Fruit fly (Drosophila melanogaster) whole organism, embryonic: Measurements from ENCODE around the gene CG5273.
A peak's percentile ranks its signal among the peaks of the same experiment; 100 is the strongest.

Source experiments
- Abd-B ChIP-seq: fragments of 200-800 bp; sonication (Bioruptor generic); optimal IDR thresholded peaks from 2 replicates; lab custom pipeline; 2018; ENCODE audit warnings: missing biosample characterization, mild to moderate bottlenecking, missing genetic modification characterization, moderate library complexity
- Ada2b ChIP-seq: fragments of 200-800 bp; sonication (Bioruptor generic); IDR thresholded peaks from 2 replicates; pipeline ENCODE4 v1.3.6; 2022; ENCODE audit warnings: missing biosample characterization, missing genetic modification characterization
- Asciz ChIP-seq: fragments of 200-800 bp; sonication (Bioruptor generic); optimal IDR thresholded peaks from 2 replicates; lab custom pipeline; 2017; ENCODE audit warnings: missing biosample characterization, mild to moderate bottlenecking, missing genetic modification characterization, missing genetic modification reagents
- CG10147 ChIP-seq: fragments of 200-800 bp; sonication (Bioruptor generic); optimal IDR thresholded peaks from 2 replicates; lab custom pipeline; 2019; ENCODE audit warnings: missing biosample characterization, mild to moderate bottlenecking, missing genetic modification characterization, moderate library complexity
- CG10267 ChIP-seq: fragments of 200-800 bp; sonication (Bioruptor generic); optimal IDR thresholded peaks from 2 replicates; lab custom pipeline; 2018; ENCODE audit warnings: missing biosample characterization, mild to moderate bottlenecking, missing genetic modification characterization, moderate library complexity
- CG10274 ChIP-seq: fragments of 200-800 bp; sonication (Bioruptor generic); optimal IDR thresholded peaks from 3 replicates; lab custom pipeline; 2017; ENCODE audit warnings: missing biosample characterization, mild to moderate bottlenecking, missing genetic modification characterization
- CG10321 ChIP-seq: fragments of 200-800 bp; sonication (Bioruptor generic); IDR thresholded peaks from 2 replicates; pipeline ENCODE4 v1.3.6; 2022; ENCODE audit warnings: missing biosample characterization, missing genetic modification characterization
- CG10565 ChIP-seq: fragments of 200-800 bp; sonication (Bioruptor generic); optimal IDR thresholded peaks from 3 replicates; lab custom pipeline; 2016; ENCODE audit warnings: missing biosample characterization, mild to moderate bottlenecking, missing genetic modification characterization
- CG11504 ChIP-seq: fragments of 200-800 bp; sonication (Bioruptor generic); optimal IDR thresholded peaks from 3 replicates; lab custom pipeline; 2019; ENCODE audit warnings: missing biosample characterization, mild to moderate bottlenecking, missing genetic modification characterization, moderate library complexity
- CG11695 ChIP-seq: fragments of 200-800 bp; sonication (Bioruptor generic); IDR thresholded peaks from 3 replicates; pipeline ENCODE4 v1.3.6; 2022; ENCODE audit warnings: missing biosample characterization, missing genetic modification characterization
- CG1233 ChIP-seq: fragments of 200-800 bp; sonication (Bioruptor generic); optimal IDR thresholded peaks from 4 replicates; lab custom pipeline; 2018; ENCODE audit warnings: missing biosample characterization, mild to moderate bottlenecking, missing genetic modification characterization
- CG12391 ChIP-seq: fragments of 200-800 bp; sonication (Bioruptor generic); optimal IDR thresholded peaks from 3 replicates; lab custom pipeline; 2018; ENCODE audit warnings: missing biosample characterization, mild to moderate bottlenecking, missing genetic modification characterization, moderate library complexity
- CG15011 ChIP-seq: fragments of 200-800 bp; sonication (Bioruptor generic); optimal IDR thresholded peaks from 3 replicates; lab custom pipeline; 2018; ENCODE audit warnings: missing biosample characterization, mild to moderate bottlenecking, missing genetic modification characterization
- CG15479 ChIP-seq: fragments of 200-800 bp; sonication (Bioruptor generic); optimal IDR thresholded peaks from 3 replicates; lab custom pipeline; 2019; ENCODE audit warnings: missing biosample characterization, mild to moderate bottlenecking, missing genetic modification characterization, moderate library complexity
- CG15601 ChIP-seq: fragments of 200-800 bp; sonication (Bioruptor generic); optimal IDR thresholded peaks from 3 replicates; lab custom pipeline; 2019; ENCODE audit warnings: missing biosample characterization, mild to moderate bottlenecking, missing genetic modification characterization, moderate library complexity
- CG1603 ChIP-seq: fragments of 200-800 bp; sonication (Bioruptor generic); optimal IDR thresholded peaks from 2 replicates; lab custom pipeline; 2019; ENCODE audit warnings: missing biosample characterization, mild to moderate bottlenecking, missing genetic modification characterization, moderate library complexity
- CG16813 ChIP-seq: fragments of 200-800 bp; sonication (Bioruptor generic); IDR thresholded peaks from 3 replicates; pipeline ENCODE4 v1.3.6; 2022; ENCODE audit warnings: missing biosample characterization, missing genetic modification characterization; ENCODE audit not compliant: partially characterized antibody
- CG17829 ChIP-seq: fragments of 200-800 bp; optimal IDR thresholded peaks from 2 replicates; lab custom pipeline; 2019; ENCODE audit warnings: missing biosample characterization, mild to moderate bottlenecking, missing genetic modification characterization, moderate library complexity
- CG3281 ChIP-seq: fragments of 200-800 bp; sonication (Bioruptor generic); optimal IDR thresholded peaks from 3 replicates; lab custom pipeline; 2017; ENCODE audit warnings: missing biosample characterization, mild to moderate bottlenecking, missing genetic modification characterization
- CG33557 ChIP-seq: fragments of 200-800 bp; sonication (Bioruptor generic); optimal IDR thresholded peaks from 2 replicates; lab custom pipeline; 2019; ENCODE audit warnings: missing biosample characterization, mild to moderate bottlenecking, missing genetic modification characterization, moderate library complexity
- CG3726 ChIP-seq: fragments of 200-800 bp; sonication (Bioruptor generic); IDR thresholded peaks from 3 replicates; pipeline ENCODE4, ENCODE4 v1.3.6; 2022; ENCODE audit warnings: missing biosample characterization, missing genetic modification characterization
- CG6689 ChIP-seq: fragments of 200-800 bp; sonication (Bioruptor generic); IDR thresholded peaks from 2 replicates; pipeline ENCODE4 v1.3.6; 2022; ENCODE audit warnings: missing biosample characterization, missing genetic modification characterization
- CG6765 ChIP-seq: fragments of 200-800 bp; sonication (Bioruptor generic); optimal IDR thresholded peaks from 3 replicates; lab custom pipeline; 2017; ENCODE audit warnings: missing biosample characterization, mild to moderate bottlenecking, missing genetic modification characterization
- CG7928 ChIP-seq: fragments of 200-800 bp; sonication (Bioruptor generic); optimal IDR thresholded peaks from 2 replicates; lab custom pipeline; 2017; ENCODE audit warnings: missing biosample characterization, mild to moderate bottlenecking, missing genetic modification characterization
- CoRest ChIP-seq: fragments of 200-800 bp; sonication (Bioruptor generic); optimal IDR thresholded peaks from 3 replicates; lab custom pipeline; 2018; ENCODE audit warnings: missing biosample characterization, mild to moderate bottlenecking, missing genetic modification characterization, moderate library complexity
- D19A ChIP-seq: fragments of 200-800 bp; optimal IDR thresholded peaks from 3 replicates; lab custom pipeline; 2019; ENCODE audit warnings: missing biosample characterization, mild to moderate bottlenecking, missing genetic modification characterization, moderate library complexity
- D19B ChIP-seq: fragments of 200-800 bp; sonication (Bioruptor generic); optimal IDR thresholded peaks from 2 replicates; lab custom pipeline; 2017; ENCODE audit warnings: missing biosample characterization, mild to moderate bottlenecking, missing genetic modification characterization
- Dad ChIP-seq: fragments of 200-800 bp; sonication (Bioruptor generic); optimal IDR thresholded peaks from 3 replicates; lab custom pipeline; 2016; ENCODE audit warnings: missing biosample characterization, missing genetic modification characterization
- Ets65A ChIP-seq: fragments of 200-800 bp; sonication (Bioruptor generic); peaks from one replicate; lab custom pipeline; 2016; ENCODE audit warnings: missing biosample characterization, missing genetic modification characterization
- Ets97D ChIP-seq: fragments of 200-800 bp; sonication (Bioruptor generic); optimal IDR thresholded peaks from 3 replicates; lab custom pipeline; 2016; ENCODE audit warnings: missing biosample characterization, missing genetic modification characterization
- HLH3B ChIP-seq: fragments of 200-800 bp; sonication (Bioruptor generic); IDR thresholded peaks from 2 replicates; pipeline ENCODE4 v1.3.6; 2022; ENCODE audit warnings: missing biosample characterization, missing genetic modification characterization
- Nf-YB ChIP-seq: fragments of 200-800 bp; sonication (Bioruptor generic); optimal IDR thresholded peaks from 3 replicates; lab custom pipeline; 2019; ENCODE audit warnings: missing biosample characterization, mild to moderate bottlenecking, missing genetic modification characterization, moderate library complexity
- Sox102F ChIP-seq: fragments of 200-800 bp; sonication (Bioruptor generic); optimal IDR thresholded peaks from 2 replicates; lab custom pipeline; 2018; ENCODE audit warnings: missing biosample characterization, mild to moderate bottlenecking, missing genetic modification characterization, moderate library complexity
- Stat92E ChIP-seq, 3 experiments: fragments of >200 bp in 2 of 3; fragments of 200-800 bp in 1 of 3; sonication (Bioruptor generic) in 1 of 3; optimal IDR thresholded peaks; 2 replicates each; lab custom pipeline; 2017 to 2019; ENCODE audit warnings: missing biosample characterization in 3 of 3, missing genetic modification characterization in 3 of 3, mild to moderate bottlenecking in 1 of 3, moderate library complexity in 1 of 3
- aop ChIP-seq: fragments of 200-800 bp; sonication (Bioruptor generic); IDR thresholded peaks from 2 replicates; pipeline ENCODE4 v1.3.6; 2022; ENCODE audit warnings: missing biosample characterization, missing genetic modification characterization
- br ChIP-seq: fragments of >200 bp; optimal IDR thresholded peaks from 2 replicates; lab custom pipeline; 2017
- chn ChIP-seq: fragments of 200-800 bp; sonication (Bioruptor generic); optimal IDR thresholded peaks from 2 replicates; lab custom pipeline; 2016; ENCODE audit warnings: missing biosample characterization, missing genetic modification characterization
- ci ChIP-seq: fragments of 200-800 bp; sonication (Bioruptor generic); IDR thresholded peaks from 3 replicates; pipeline ENCODE4 v1.3.6; 2022; ENCODE audit warnings: missing biosample characterization, missing genetic modification characterization
- dmrt99B ChIP-seq: fragments of 200-800 bp; sonication (Bioruptor generic); optimal IDR thresholded peaks from 2 replicates; lab custom pipeline; 2018; ENCODE audit warnings: missing biosample characterization, mild to moderate bottlenecking, missing genetic modification characterization, moderate library complexity
- esg ChIP-seq: fragments of 200-800 bp; sonication (Bioruptor generic); conservative IDR thresholded peaks from 2 replicates; pipeline ENCODE4 v1.3.6; 2022; ENCODE audit warnings: missing biosample characterization, missing genetic modification characterization
- gt ChIP-seq: fragments of 200-800 bp; sonication (Bioruptor generic); IDR thresholded peaks from 2 replicates; pipeline ENCODE4 v1.3.6; 2022; ENCODE audit warnings: missing biosample characterization, missing genetic modification characterization
- insv ChIP-seq, 2 experiments: fragments of 200-800 bp; sonication (Bioruptor generic); optimal IDR thresholded peaks; 3 replicates each; lab custom pipeline; 2016 to 2018; ENCODE audit warnings: missing biosample characterization in 2 of 2, missing genetic modification characterization in 2 of 2
- lola ChIP-seq, 3 experiments: fragments of >200 bp in 2 of 3; fragments of 200-800 bp in 1 of 3; sonication (Bioruptor generic) in 1 of 3; optimal IDR thresholded peaks; 2 replicates each; lab custom pipeline; 2017 to 2019; ENCODE audit warnings: missing biosample characterization in 3 of 3, missing genetic modification characterization in 3 of 3, mild to moderate bottlenecking in 1 of 3, moderate library complexity in 1 of 3
- nerfin-1 ChIP-seq: fragments of 200-800 bp; sonication (Bioruptor generic); optimal IDR thresholded peaks from 3 replicates; lab custom pipeline; 2019; ENCODE audit warnings: missing biosample characterization, mild to moderate bottlenecking, missing genetic modification characterization, moderate library complexity
- nom ChIP-seq: fragments of 200-800 bp; sonication (Bioruptor generic); optimal IDR thresholded peaks from 2 replicates; lab custom pipeline; 2017; ENCODE audit warnings: missing biosample characterization, missing genetic modification characterization, mild to moderate bottlenecking, moderate library complexity, missing genetic modification reagents
- trh ChIP-seq: fragments of 200-800 bp; sonication (Bioruptor generic); optimal IDR thresholded peaks from 2 replicates; lab custom pipeline; 2016; ENCODE audit warnings: missing biosample characterization, missing genetic modification characterization
- ttk ChIP-seq: fragments of 200-800 bp; sonication (Bioruptor generic); IDR thresholded peaks from 2 replicates; pipeline ENCODE4 v2.1.2; 2022; ENCODE audit warnings: missing biosample characterization, missing genetic modification characterization
- twi ChIP-seq: fragments of 200-800 bp; optimal IDR thresholded peaks from 2 replicates; lab custom pipeline; 2019; ENCODE audit warnings: missing biosample characterization, mild to moderate bottlenecking, missing genetic modification characterization, moderate library complexity
- vnd ChIP-seq: fragments of 200-800 bp; sonication (Bioruptor generic); IDR thresholded peaks from 3 replicates; pipeline ENCODE4 v1.3.6; 2022; ENCODE audit warnings: missing biosample characterization, missing genetic modification characterization; ENCODE audit not compliant: partially characterized antibody
- wdn ChIP-seq: fragments of 200-800 bp; sonication (Bioruptor generic); IDR thresholded peaks from 2 replicates; pipeline ENCODE4 v1.3.6; 2022; ENCODE audit warnings: missing biosample characterization, missing genetic modification characterization
- wor ChIP-seq: fragments of 200-800 bp; sonication (Bioruptor generic); IDR thresholded peaks from 2 replicates; pipeline ENCODE4 v1.3.6; 2022; ENCODE audit warnings: missing biosample characterization, missing genetic modification characterization

The CG5273 gene

DNA sequence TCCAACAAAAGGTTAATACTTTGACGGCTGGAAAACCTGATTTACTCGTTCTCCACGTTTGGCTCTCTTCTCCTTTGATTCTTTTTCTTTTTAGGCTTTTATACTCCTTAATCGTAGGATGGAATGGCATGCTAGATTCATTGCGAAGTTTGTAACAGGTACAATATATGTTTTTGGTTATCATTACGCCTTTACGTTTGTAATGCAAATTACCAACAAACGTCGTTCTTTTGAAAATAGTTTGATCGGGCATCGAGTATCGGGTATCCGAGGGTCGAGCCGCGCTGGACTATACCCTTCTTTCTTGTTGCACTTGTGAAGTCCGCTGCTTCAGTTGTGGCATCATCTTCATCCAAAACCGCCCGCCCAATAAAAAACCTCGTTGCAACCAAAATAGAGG, 47.5 kb upstream of the CG5273 start:
- TF ChIP-seq insv (GFP tag; optimal IDR thresholded peaks at IDR 0.05; lab: Kevin White, UChicago) = no peak
- TF ChIP-seq Ets97D (GFP tag; lab: Kevin White, UChicago) = no peak
- TF ChIP-seq Ada2b (GFP tag; lab: Robert Waterston, UW) = no peak
- TF ChIP-seq CG3281 (GFP tag; lab: Kevin White, UChicago) = no peak
- no peak for TF ChIP-seq lola (GFP tag; optimal IDR thresholded peaks at IDR 0.05; lab: Kevin White, UChicago)
- TF ChIP-seq esg (GFP tag; lab: Robert Waterston, UW) = no peak
- TF ChIP-seq CG15011 (GFP tag; lab: Kevin White, UChicago) = no peak
- TF ChIP-seq Nf-YB = no peak
- no peak for TF ChIP-seq trh (GFP tag; lab: Kevin White, UChicago)
- TF ChIP-seq CG3726 (GFP tag; lab: Robert Waterston, UW) = no peak
- TF ChIP-seq chn (GFP tag; lab: Kevin White, UChicago) = no peak
- TF ChIP-seq CG10267 (tag; lab: Kevin White, UChicago) = no peak
- TF ChIP-seq Asciz = no peak
- TF ChIP-seq wor (GFP tag; lab: Robert Waterston, UW) = no peak
- peak; percentile 7 for TF ChIP-seq CG11504 (tag; lab: Kevin White, UChicago)
- TF ChIP-seq CG10321 = no peak
- TF ChIP-seq CG6765 (GFP tag; lab: Kevin White, UChicago) = no peak
- no peak for TF ChIP-seq CG10147 (GFP tag; lab: Kevin White, UChicago)
- peak; percentile 33 for TF ChIP-seq Sox102F
- TF ChIP-seq CG17829 = peak; percentile 16
- TF ChIP-seq CG15479 (GFP tag; lab: Kevin White, UChicago) = no peak
- TF ChIP-seq CG33557 (GFP tag; lab: Kevin White, UChicago) = peak; percentile 7
- peak; percentile 39 for TF ChIP-seq CG1603 (tag; lab: Kevin White, UChicago)
- peak; percentile 64; the same call in 2 of the 3 replicates for TF ChIP-seq ci (GFP tag; lab: Robert Waterston, UW)
- no peak for TF ChIP-seq dmrt99B (tag; lab: Kevin White, UChicago)
- TF ChIP-seq CG12391 (tag; lab: Kevin White, UChicago) = peak; percentile 3
- no peak for TF ChIP-seq twi (tag; lab: Kevin White, UChicago)
- no peak for TF ChIP-seq D19B
- no peak for TF ChIP-seq CoRest (tag; lab: Kevin White, UChicago)
- TF ChIP-seq nom (GFP tag; lab: Kevin White, UChicago) = peak; percentile 68
- no peak for TF ChIP-seq CG16813
- peak; percentile 62 for TF ChIP-seq D19A (tag; lab: Kevin White, UChicago)
- no peak for TF ChIP-seq Dad (GFP tag; lab: Kevin White, UChicago)
- TF ChIP-seq nerfin-1 (tag; lab: Kevin White, UChicago) = no peak
- TF ChIP-seq CG15601 (tag; lab: Kevin White, UChicago) = no peak
- no peak for TF ChIP-seq Ets65A (GFP tag; lab: Kevin White, UChicago)
- TF ChIP-seq HLH3B (GFP tag; lab: Robert Waterston, UW) = no peak
- 0 out of 2 replicates have a peak, but pooled peaks have one; percentile 36 for TF ChIP-seq CG6689 (GFP tag; lab: Robert Waterston, UW)
- no peak for TF ChIP-seq gt (GFP tag; lab: Robert Waterston, UW)
- TF ChIP-seq CG11695 = no peak
- TF ChIP-seq Stat92E (GFP tag; optimal IDR thresholded peaks at IDR 0.05; lab: Kevin White, UChicago) = no peak
- TF ChIP-seq CG7928 (GFP tag; lab: Kevin White, UChicago) = no peak
- TF ChIP-seq CG1233 = no peak
- no peak for TF ChIP-seq CG10565 (GFP tag; lab: Kevin White, UChicago)
- TF ChIP-seq ttk (GFP tag; lab: Robert Waterston, UW) = no peak
- TF ChIP-seq CG10274 (GFP tag; lab: Kevin White, UChicago) = no peak
- TF ChIP-seq aop (GFP tag; lab: Robert Waterston, UW) = no peak
- no peak for TF ChIP-seq vnd
- no peak for TF ChIP-seq Abd-B (GFP tag; lab: Kevin White, UChicago)
- no peak for TF ChIP-seq br (lab: Kevin White, UChicago)
- no peak for TF ChIP-seq wdn (GFP tag; lab: Robert Waterston, UW)
